Worm (Caenorhabditis elegans) whole organism, young adult: ENCODE data around the gene thoc-7.
A peak's percentile ranks its signal among the peaks of the same experiment; 100 is the strongest.

Experiments used
- B0261.1 ChIP-seq: sonication (generic microtip); optimal IDR thresholded peaks from 2 replicates; lab custom pipeline; 2016; ENCODE audit warnings: mild to moderate bottlenecking, missing genetic modification characterization, moderate library complexity, missing compliant biosample characterization
- C17E4.6 ChIP-seq: fragments of 200-800 bp; sonication (Bioruptor generic); IDR thresholded peaks from 2 replicates; pipeline ENCODE4 v1.3.6; 2022; ENCODE audit warnings: missing genetic modification reagents, missing genetic modification characterization, missing compliant biosample characterization
- F10E7.11 ChIP-seq: sonication (generic microtip); optimal IDR thresholded peaks from 2 replicates; lab custom pipeline; 2017; ENCODE audit warnings: mild to moderate bottlenecking, missing genetic modification characterization, moderate library complexity, missing compliant biosample characterization
- F33H1.4 ChIP-seq: fragments of 200-800 bp; sonication (Bioruptor generic); IDR thresholded peaks from 2 replicates; pipeline ENCODE4 v1.3.6; 2022; ENCODE audit warnings: missing genetic modification reagents, missing genetic modification characterization, missing compliant biosample characterization
- F37B4.10 ChIP-seq: fragments of 200-800 bp; sonication (Bioruptor generic); IDR thresholded peaks from 2 replicates; pipeline ENCODE4 v1.3.6; 2022; ENCODE audit warnings: missing genetic modification characterization, missing compliant biosample characterization
- F49E8.2 ChIP-seq: sonication (generic microtip); optimal IDR thresholded peaks from 3 replicates; lab custom pipeline; 2017; ENCODE audit warnings: missing genetic modification characterization, mild to moderate bottlenecking, missing compliant biosample characterization, antibody characterized with exemption, moderate library complexity; ENCODE audit not compliant: insufficient read depth
- F52B5.7 ChIP-seq: sonication (generic microtip); optimal IDR thresholded peaks from 2 replicates; lab custom pipeline; 2016; ENCODE audit warnings: mild to moderate bottlenecking, missing genetic modification characterization, missing compliant biosample characterization
- K12H6.12 ChIP-seq: fragments of 200-800 bp; sonication (Bioruptor generic); optimal IDR thresholded peaks from 2 replicates; lab custom pipeline; 2018; ENCODE audit warnings: mild to moderate bottlenecking, missing genetic modification characterization, missing compliant biosample characterization
- T26A5.8 ChIP-seq: sonication (generic microtip); optimal IDR thresholded peaks from 2 replicates; lab custom pipeline; 2016; ENCODE audit warnings: missing genetic modification characterization, missing compliant biosample characterization
- Y95B8A.8 ChIP-seq: fragments of 200-800 bp; sonication (Bioruptor generic); IDR thresholded peaks from 2 replicates; pipeline ENCODE4 v1.3.6; 2022; ENCODE audit warnings: missing genetic modification reagents, missing genetic modification characterization, missing compliant biosample characterization
- atf-7 ChIP-seq: sonication (generic microtip); optimal IDR thresholded peaks from 2 replicates; lab custom pipeline; 2017; ENCODE audit warnings: mild to moderate bottlenecking, missing genetic modification characterization, missing compliant biosample characterization
- athp-1 ChIP-seq: sonication (generic microtip); optimal IDR thresholded peaks from 2 replicates; lab custom pipeline; 2017; ENCODE audit warnings: mild to moderate bottlenecking, missing genetic modification characterization, missing compliant biosample characterization
- attf-6 ChIP-seq: fragments of 200-800 bp; sonication (Bioruptor generic); IDR thresholded peaks from 2 replicates; pipeline ENCODE4 v1.3.6; 2022; ENCODE audit warnings: missing genetic modification reagents, missing genetic modification characterization, missing compliant biosample characterization
- bed-1 ChIP-seq: fragments of 200-800 bp; sonication (Bioruptor generic); IDR thresholded peaks from 2 replicates; pipeline ENCODE4 v1.3.6; 2022; ENCODE audit warnings: missing genetic modification reagents, missing genetic modification characterization, missing compliant biosample characterization
- cebp-1 ChIP-seq, 2 experiments: fragments of 200-800 bp in 1 of 2; sonication (Bioruptor generic) in 1 of 2; sonication (generic microtip) in 1 of 2; IDR thresholded peaks in 1 of 2; optimal IDR thresholded peaks in 1 of 2; 2 replicates each; pipeline versions ENCODE4 v1.3.6 to Lab custom; 2017 to 2022; ENCODE audit warnings: missing compliant biosample characterization in 2 of 2, missing genetic modification characterization in 2 of 2, mild to moderate bottlenecking in 1 of 2, missing genetic modification reagents in 1 of 2, moderate library complexity in 1 of 2
- dpl-1 ChIP-seq: fragments of 150-350 bp; optimal IDR thresholded peaks from 2 replicates; lab custom pipeline; 2014; ENCODE audit warnings: missing biosample characterization, missing genetic modification reagents, missing genetic modification characterization
- egrh-3 ChIP-seq: fragments of 200-800 bp; sonication (Bioruptor generic); IDR thresholded peaks from 2 replicates; pipeline ENCODE4 v1.3.6; 2022; ENCODE audit warnings: missing genetic modification reagents, missing genetic modification characterization, missing compliant biosample characterization
- ekl-4 ChIP-seq: fragments of 200-800 bp; sonication (Bioruptor generic); IDR thresholded peaks from 2 replicates; pipeline ENCODE4 v1.3.6; 2022; ENCODE audit warnings: missing genetic modification reagents, missing genetic modification characterization, missing compliant biosample characterization
- him-1 ChIP-seq: sonication (generic microtip); optimal IDR thresholded peaks from 2 replicates; lab custom pipeline; 2016; ENCODE audit warnings: missing genotype, missing genetic modification reagents, missing genetic modification characterization, missing compliant biosample characterization
- hlh-26 ChIP-seq: fragments of 200-800 bp; sonication (Bioruptor generic); conservative IDR thresholded peaks from 2 replicates; pipeline ENCODE4 v1.3.6; 2022; ENCODE audit warnings: missing genetic modification reagents, missing genetic modification characterization, missing compliant biosample characterization
- hmg-1.2 ChIP-seq: fragments of 200-800 bp; sonication (Bioruptor generic); IDR thresholded peaks from 2 replicates; pipeline ENCODE4 v1.3.6; 2022; ENCODE audit warnings: missing genetic modification reagents, missing genetic modification characterization, missing compliant biosample characterization
- hrde-1 ChIP-seq: sonication (generic microtip); optimal IDR thresholded peaks from 2 replicates; lab custom pipeline; 2016; ENCODE audit warnings: missing genetic modification characterization, mild to moderate bottlenecking, missing compliant biosample characterization, moderate library complexity, missing genotype, missing genetic modification reagents, borderline replicate concordance
- hsf-1 ChIP-seq: fragments of 200-800 bp; sonication (Bioruptor generic); IDR thresholded peaks from 2 replicates; pipeline ENCODE4 v1.3.6; 2022; ENCODE audit warnings: missing genetic modification reagents, missing genetic modification characterization, missing compliant biosample characterization
- lag-1 ChIP-seq: fragments of 200-800 bp; sonication (Bioruptor generic); IDR thresholded peaks from 2 replicates; pipeline ENCODE4 v1.3.6; 2022; ENCODE audit warnings: missing genetic modification reagents, missing genetic modification characterization, missing compliant biosample characterization
- let-607 ChIP-seq, 2 experiments: fragments of 200-800 bp in 1 of 2; sonication (Bioruptor generic) in 1 of 2; sonication (generic microtip) in 1 of 2; optimal IDR thresholded peaks; 2 replicates each; lab custom pipeline; 2016 to 2018; ENCODE audit warnings: mild to moderate bottlenecking in 2 of 2, missing compliant biosample characterization in 2 of 2, missing genetic modification characterization in 2 of 2, moderate library complexity in 2 of 2, missing genotype in 1 of 2
- nfya-1 ChIP-seq: sonication (generic microtip); optimal IDR thresholded peaks from 2 replicates; lab custom pipeline; 2017; ENCODE audit warnings: antibody characterized with exemption, missing compliant biosample characterization, missing genetic modification characterization, borderline replicate concordance; ENCODE audit not compliant: insufficient read depth
- sdz-38 ChIP-seq: sonication (generic microtip); optimal IDR thresholded peaks from 2 replicates; lab custom pipeline; 2016; ENCODE audit warnings: missing genotype, missing genetic modification characterization, missing compliant biosample characterization
- sea-2 ChIP-seq: fragments of 200-800 bp; sonication (Bioruptor generic); IDR thresholded peaks from 2 replicates; pipeline ENCODE4 v1.3.6; 2022; ENCODE audit warnings: missing genetic modification characterization, missing compliant biosample characterization
- snpc-1.3 ChIP-seq: sonication (generic microtip); optimal IDR thresholded peaks from 2 replicates; lab custom pipeline; 2017; ENCODE audit warnings: missing genetic modification characterization, mild to moderate bottlenecking, missing compliant biosample characterization, antibody characterized with exemption, moderate library complexity, missing genotype, missing genetic modification reagents; ENCODE audit not compliant: insufficient read depth
- snpc-3.4 ChIP-seq: sonication (generic microtip); optimal IDR thresholded peaks from 2 replicates; lab custom pipeline; 2017; ENCODE audit warnings: missing genetic modification characterization, mild to moderate bottlenecking, missing compliant biosample characterization, antibody characterized with exemption, moderate library complexity, missing genotype, missing genetic modification reagents
- snpc-4 ChIP-seq, 5 experiments: fragments of 150-350 bp in 1 of 5; sonication (generic microtip) in 4 of 5; optimal IDR thresholded peaks; 2 replicates each; lab custom pipeline; 2014 to 2018; ENCODE audit warnings: missing genetic modification characterization in 5 of 5, missing biosample characterization in 3 of 5, antibody characterized with exemption in 2 of 5, mild to moderate bottlenecking in 2 of 5, missing compliant biosample characterization in 2 of 5, missing genotype in 2 of 5, moderate library complexity in 2 of 5, missing genetic modification reagents in 1 of 5
- sptf-2 ChIP-seq: fragments of 200-800 bp; sonication (Bioruptor generic); optimal IDR thresholded peaks from 2 replicates; lab custom pipeline; 2018; ENCODE audit warnings: mild to moderate bottlenecking, missing genetic modification characterization, missing compliant biosample characterization
- tlf-1 ChIP-seq: fragments of 200-800 bp; sonication (Bioruptor generic); optimal IDR thresholded peaks from 2 replicates; lab custom pipeline; 2018; ENCODE audit warnings: mild to moderate bottlenecking, missing genetic modification characterization, missing compliant biosample characterization
- unc-130 ChIP-seq: sonication (generic microtip); optimal IDR thresholded peaks from 2 replicates; lab custom pipeline; 2016; ENCODE audit warnings: missing genetic modification reagents, missing genetic modification characterization, missing compliant biosample characterization
- zfh-2 ChIP-seq: fragments of 200-800 bp; sonication (Bioruptor generic); conservative IDR thresholded peaks from 2 replicates; pipeline ENCODE4 v1.3.6; 2022; ENCODE audit warnings: missing genetic modification reagents, missing genetic modification characterization, missing compliant biosample characterization
- ztf-18 ChIP-seq: sonication (generic microtip); optimal IDR thresholded peaks from 2 replicates; lab custom pipeline; 2016; ENCODE audit warnings: missing genotype, mild to moderate bottlenecking, missing genetic modification characterization, missing compliant biosample characterization
- ztf-28 ChIP-seq: fragments of 200-800 bp; sonication (Bioruptor generic); IDR thresholded peaks from 2 replicates; pipeline ENCODE4 v1.3.6; 2022; ENCODE audit warnings: missing genetic modification reagents, missing genetic modification characterization, missing compliant biosample characterization

The thoc-7 gene

DNA sequence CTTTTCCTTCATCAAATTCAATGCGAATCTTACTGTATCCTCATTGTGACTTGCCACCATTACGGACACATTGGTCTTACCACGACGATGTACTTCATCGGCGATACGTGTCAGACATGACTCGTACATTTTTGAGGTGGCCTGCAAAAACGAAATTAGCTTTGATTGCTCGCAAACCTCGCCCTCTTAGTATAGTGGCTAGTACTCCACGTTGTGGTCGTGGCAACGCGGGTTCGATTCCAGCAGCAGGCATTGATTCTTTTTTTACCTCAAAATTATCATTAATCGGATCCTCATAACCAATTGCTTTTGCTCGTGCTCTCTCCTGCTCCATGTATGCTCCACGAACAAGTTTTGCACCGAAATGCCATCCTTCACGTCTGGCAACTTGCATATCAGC, 12.4 kb upstream of the thoc-7 start (continued):
- TF ChIP-seq snpc-3.4 (tag; lab: Kevin White, UChicago) (peak; percentile 16), F10E7.11 (tag; lab: Kevin White, UChicago) (no peak), sptf-2 (GFP tag; lab: Kevin White, UChicago) (no peak), sea-2 (no peak), him-1 (no peak), hrde-1 (tag; lab: Kevin White, UChicago) (no peak), F33H1.4 (GFP tag; lab: Robert Waterston, UW) (no peak), B0261.1 (peak; percentile 73), hsf-1 (no peak), zfh-2 (GFP tag; lab: Robert Waterston, UW) (no peak), sdz-38 (tag; lab: Kevin White, UChicago) (no peak), unc-130 (GFP tag; lab: Kevin White, UChicago) (no peak), ztf-28 (GFP tag; lab: Robert Waterston, UW) (no peak), T26A5.8 (tag; lab: Kevin White, UChicago) (no peak), ekl-4 (GFP tag; lab: Robert Waterston, UW) (no peak), C17E4.6 (no peak), ztf-18 (tag; lab: Kevin White, UChicago) (peak; percentile 63), cebp-1 (GFP tag; IDR thresholded peaks at IDR 0.05; lab: Robert Waterston, UW) (no peak), cebp-1 (tag; optimal IDR thresholded peaks at IDR 0.05; lab: Kevin White, UChicago) (peak; percentile 20), snpc-4 (GFP tag; optimal IDR thresholded peaks at IDR 0.05; lab: Kevin White, UChicago) (peak; percentile 86), snpc-4 (tag; optimal IDR thresholded peaks at IDR 0.05; lab: Kevin White, UChicago) (peak; percentile 2 to 96 (median 93)), athp-1 (tag; lab: Kevin White, UChicago) (no peak), hlh-26 (no peak), let-607 (tag; optimal IDR thresholded peaks at IDR 0.05; lab: Kevin White, UChicago) (no peak), atf-7 (no peak), nfya-1 (no peak), F49E8.2 (tag; lab: Kevin White, UChicago) (peak; percentile 26), bed-1 (GFP tag; lab: Robert Waterston, UW) (0 out of 2 replicates have a peak, but pooled peaks have one; percentile 38), Y95B8A.8 (GFP tag; lab: Robert Waterston, UW) (no peak), lag-1 (GFP tag; lab: Robert Waterston, UW) (no peak), F37B4.10 (no peak), K12H6.12 (tag; lab: Kevin White, UChicago) (no peak), F52B5.7 (tag; lab: Kevin White, UChicago) (peak; percentile 39), tlf-1 (GFP tag; lab: Kevin White, UChicago) (no peak), hmg-1.2 (GFP tag; lab: Robert Waterston, UW) (peak; percentile 45), snpc-1.3 (peak; percentile 46), egrh-3 (GFP tag; lab: Robert Waterston, UW) (no peak), attf-6 (GFP tag; lab: Robert Waterston, UW) (peak; percentile 95), dpl-1 (GFP tag; lab: Kevin White, UChicago) (no peak)
